Worm (Caenorhabditis elegans): ENCODE data around the gene R160.14.
"Not testable (repeated sequence)": the region's sequence is repeated elsewhere in the genome, so short reads cannot be mapped to it uniquely, and the experiment has no call there.

The R160.14 gene

DNA sequence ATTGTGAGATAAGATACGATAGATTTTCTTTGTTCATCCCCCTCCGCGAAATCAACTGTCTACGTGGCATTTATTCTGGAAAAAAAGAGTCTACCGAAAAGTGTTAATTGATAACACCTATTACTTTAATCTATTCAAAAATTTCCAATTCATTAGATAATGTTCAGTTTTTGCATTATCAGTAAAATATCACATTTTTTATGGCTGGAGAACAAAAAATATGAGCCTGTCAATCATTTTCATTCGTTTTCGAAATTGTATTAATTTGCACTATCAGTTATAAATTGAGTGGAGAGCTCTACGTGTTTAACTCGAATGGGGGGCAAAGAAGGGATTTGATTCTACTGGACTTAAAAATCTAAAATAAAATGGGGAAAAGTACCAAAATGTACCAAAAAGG lies 12.9 kb downstream of the R160.14 start:
- TF ChIP-seq W03F9.2 (tag; optimal IDR thresholded peaks at IDR 0.05) (no peak), him-1 (tag; optimal IDR thresholded peaks at IDR 0.05) (no peak), dao-5 (tag; optimal IDR thresholded peaks at IDR 0.05) (no peak)

DNA sequence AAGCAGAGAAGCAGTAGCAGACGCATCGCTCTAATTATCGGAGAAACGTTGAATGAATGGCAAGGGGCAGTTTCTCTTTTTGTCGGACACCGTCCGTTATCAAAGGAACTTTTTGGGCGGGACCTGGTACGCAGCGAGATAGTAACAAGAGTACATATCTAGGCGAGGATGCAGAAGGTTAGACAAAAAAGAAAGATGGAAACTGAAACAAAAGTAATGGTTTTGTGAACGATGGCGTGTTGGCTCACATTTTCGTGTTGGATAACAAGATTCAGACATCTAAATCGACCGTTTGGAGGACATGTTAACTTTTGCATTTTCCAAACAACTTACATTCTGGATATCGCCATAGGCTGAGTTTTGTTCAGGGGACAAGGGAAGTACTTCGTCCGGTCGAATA lies 14.4 kb downstream of the R160.14 start, which contains the start of gene F14H12.6:
F14H12.6 (minus strand) TSS at position 101 of the 400 bp plus-strand sequence.
- TF ChIP-seq him-1 (tag; optimal IDR thresholded peaks at IDR 0.05): no peak
- no peak for TF ChIP-seq W03F9.2 (tag; optimal IDR thresholded peaks at IDR 0.05)
- TF ChIP-seq dao-5 (tag; optimal IDR thresholded peaks at IDR 0.05): no peak

DNA sequence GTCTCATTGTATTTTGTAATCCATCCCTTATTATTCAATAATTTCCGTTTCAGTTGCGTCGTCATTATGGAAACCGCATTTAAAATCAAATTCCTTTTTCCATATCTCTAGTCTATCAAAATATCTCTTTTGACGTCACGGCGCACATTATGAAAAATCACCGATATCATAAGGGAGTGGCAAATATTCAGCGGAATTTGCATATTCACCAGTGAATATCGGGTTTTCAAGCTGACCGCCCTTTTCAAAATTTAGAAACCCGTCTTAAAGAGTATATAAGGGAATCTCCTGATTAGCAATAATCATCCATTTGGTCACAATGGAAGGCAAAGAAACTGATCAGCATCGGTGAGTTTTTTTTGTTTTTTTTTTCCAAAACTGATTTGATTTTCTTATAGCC lies 18.6 kb downstream of the R160.14 start, which contains the start of gene col-165:
col-165 (plus strand) TSS at position 301 of the 400 bp plus-strand sequence.
- TF ChIP-seq him-1 (tag; optimal IDR thresholded peaks at IDR 0.05): no peak
- TF ChIP-seq W03F9.2 (tag; optimal IDR thresholded peaks at IDR 0.05): no peak
- no peak for TF ChIP-seq dao-5 (tag; optimal IDR thresholded peaks at IDR 0.05)

DNA sequence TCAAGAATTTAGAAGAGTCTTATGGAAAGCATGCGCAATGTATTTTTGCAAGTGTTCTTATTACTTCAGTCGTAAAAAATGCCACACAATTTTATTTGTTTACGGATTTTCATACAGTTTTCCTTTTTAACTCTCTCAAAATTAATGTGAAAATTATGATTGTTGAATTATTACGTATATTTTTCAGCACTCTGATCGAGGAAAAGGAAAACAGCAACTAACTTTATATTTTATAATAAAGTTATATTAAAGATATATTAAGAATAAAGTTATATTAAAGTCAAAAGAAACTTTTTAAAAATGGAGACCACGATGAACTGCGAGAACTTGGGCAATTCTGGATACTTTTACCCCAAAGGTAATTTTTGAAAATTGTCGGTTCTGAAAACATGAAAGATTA lies 21.7 kb downstream of the R160.14 start, which contains the start of gene F14H12.2:
F14H12.2 (plus strand) TSS at position 301 of the 400 bp plus-strand sequence.
- TF ChIP-seq dao-5 (tag; optimal IDR thresholded peaks at IDR 0.05) (no peak), him-1 (tag; optimal IDR thresholded peaks at IDR 0.05) (no peak), W03F9.2 (tag; optimal IDR thresholded peaks at IDR 0.05) (no peak)

DNA sequence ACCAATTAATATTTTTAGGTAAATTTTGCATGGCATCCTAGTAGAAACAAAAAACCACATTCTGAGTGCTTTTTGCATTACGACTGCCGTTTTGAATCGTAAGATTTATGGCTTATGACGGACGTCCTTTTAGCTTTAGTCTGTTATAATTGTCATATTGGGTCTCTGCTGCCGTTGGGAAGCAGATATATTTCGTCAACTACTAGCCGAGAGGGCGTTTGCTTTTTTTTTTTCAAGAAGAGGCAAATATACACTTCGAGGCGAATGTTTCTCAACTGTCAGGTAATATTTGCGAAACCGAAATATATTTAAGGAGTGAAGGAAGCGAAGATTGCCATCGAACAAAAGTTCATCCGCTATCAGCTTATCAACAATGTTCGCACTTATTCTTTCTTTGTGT lies 28.0 kb downstream of the R160.14 start, which contains the start of gene F14H12.3:
F14H12.3 (plus strand) TSS at position 301 of the 400 bp plus-strand sequence.
- TF ChIP-seq W03F9.2 (tag; optimal IDR thresholded peaks at IDR 0.05): no peak
- TF ChIP-seq him-1 (tag; optimal IDR thresholded peaks at IDR 0.05): no peak
- TF ChIP-seq dao-5 (tag; optimal IDR thresholded peaks at IDR 0.05): no peak

DNA sequence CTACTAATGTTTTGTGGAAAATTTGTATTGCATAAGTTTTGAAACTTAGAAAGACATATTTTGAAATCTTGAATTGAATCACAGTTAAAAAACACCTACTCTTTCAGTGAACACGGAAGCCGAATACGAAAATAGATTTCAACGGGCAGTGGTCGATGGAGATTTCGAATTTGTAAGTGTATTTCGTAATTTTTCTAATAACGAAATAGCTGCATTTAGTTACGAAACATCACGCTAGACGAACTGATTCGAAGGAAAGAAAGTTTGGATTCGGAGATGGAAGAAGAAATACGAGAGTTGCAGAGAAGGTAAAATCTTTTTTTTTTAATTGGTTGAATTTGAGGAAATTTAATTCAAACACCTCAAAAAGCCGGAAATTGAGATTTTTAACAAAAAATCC lies 29.2 kb downstream of the R160.14 start:
- TF ChIP-seq W03F9.2 (tag; optimal IDR thresholded peaks at IDR 0.05): no peak
- no peak for TF ChIP-seq dao-5 (tag; optimal IDR thresholded peaks at IDR 0.05)
- TF ChIP-seq him-1 (tag; optimal IDR thresholded peaks at IDR 0.05): no peak

DNA sequence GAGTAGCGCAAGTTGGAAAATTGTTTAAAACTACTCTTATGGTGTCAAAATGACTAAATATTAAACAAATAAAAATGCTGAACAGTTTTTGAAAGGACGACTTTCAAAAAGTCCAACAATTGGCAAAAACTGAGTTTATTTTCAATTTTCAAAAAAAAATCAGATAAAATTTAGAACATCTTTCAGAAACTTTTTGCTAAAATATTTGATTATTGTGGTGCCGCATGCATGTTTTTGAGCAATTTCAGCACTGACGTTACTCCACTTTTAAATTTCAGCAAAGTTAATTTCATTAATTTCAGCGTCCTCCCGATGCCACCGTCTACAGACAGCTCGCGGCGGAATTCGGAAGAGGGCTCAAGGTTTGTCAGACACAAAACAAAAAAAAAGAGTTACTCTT lies 32.6 kb downstream of the R160.14 start, which contains the start of gene cst-1:
cst-1 (plus strand) TSS at position 301 of the 400 bp plus-strand sequence.
- TF ChIP-seq him-1, W03F9.2, dao-5 (tag; optimal IDR thresholded peaks at IDR 0.05): not testable (repeated sequence)

DNA sequence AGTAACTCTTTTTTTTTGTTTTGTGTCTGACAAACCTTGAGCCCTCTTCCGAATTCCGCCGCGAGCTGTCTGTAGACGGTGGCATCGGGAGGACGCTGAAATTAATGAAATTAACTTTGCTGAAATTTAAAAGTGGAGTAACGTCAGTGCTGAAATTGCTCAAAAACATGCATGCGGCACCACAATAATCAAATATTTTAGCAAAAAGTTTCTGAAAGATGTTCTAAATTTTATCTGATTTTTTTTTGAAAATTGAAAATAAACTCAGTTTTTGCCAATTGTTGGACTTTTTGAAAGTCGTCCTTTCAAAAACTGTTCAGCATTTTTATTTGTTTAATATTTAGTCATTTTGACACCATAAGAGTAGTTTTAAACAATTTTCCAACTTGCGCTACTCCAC lies 35.9 kb downstream of the R160.14 start, which contains the start of gene cst-2:
cst-2 (minus strand) TSS at position 101 of the 400 bp plus-strand sequence.
- TF ChIP-seq him-1, W03F9.2, dao-5 (tag; optimal IDR thresholded peaks at IDR 0.05): not testable (repeated sequence)

DNA sequence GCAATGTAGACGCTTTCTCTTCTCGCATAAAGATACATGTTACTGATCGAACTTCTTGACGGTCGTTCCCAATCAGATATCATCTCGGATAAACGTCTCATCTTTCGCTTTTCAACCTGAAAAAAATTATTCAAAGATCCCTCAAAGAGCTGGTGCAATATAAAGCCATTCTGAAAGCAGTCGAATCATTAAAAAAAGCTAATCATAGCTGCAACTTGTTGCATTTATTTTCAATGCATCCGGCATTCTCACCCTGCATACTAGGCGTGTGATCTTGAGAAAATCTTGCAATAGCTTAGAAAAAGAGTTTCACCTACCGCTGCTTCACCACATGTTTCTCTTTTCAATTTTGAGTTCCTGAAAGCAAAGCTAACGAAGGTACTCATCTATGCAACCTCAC lies 39.6 kb downstream of the R160.14 start, which contains the start of gene C24A8.6:
C24A8.6 (minus strand) TSS at position 101 of the 400 bp plus-strand sequence.
- not testable (repeated sequence) for TF ChIP-seq him-1, W03F9.2, dao-5 (tag; optimal IDR thresholded peaks at IDR 0.05)

DNA sequence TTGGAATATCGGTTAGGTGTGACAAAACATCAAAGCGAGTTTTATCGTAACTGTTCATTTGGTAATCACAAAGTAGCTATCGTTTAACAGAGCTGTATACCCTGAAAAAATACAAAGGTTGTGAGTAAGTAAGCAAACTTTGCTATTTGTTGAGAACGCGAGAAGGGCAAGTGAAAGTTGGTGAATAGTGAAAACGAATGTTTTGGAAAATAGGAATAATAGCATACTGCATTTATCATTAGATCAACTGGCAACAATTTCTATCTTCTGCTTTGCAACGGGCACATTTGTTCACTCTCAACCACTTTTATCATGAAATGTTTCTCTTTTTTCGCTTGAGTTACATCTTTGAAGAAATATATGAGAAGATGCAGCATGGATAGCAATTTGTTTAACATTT lies 43.1 kb downstream of the R160.14 start, which contains the start of gene C24A8.5:
C24A8.5 (minus strand) TSS at position 101 of the 400 bp plus-strand sequence.
- no peak for TF ChIP-seq dao-5 (tag; optimal IDR thresholded peaks at IDR 0.05)
- no peak for TF ChIP-seq him-1 (tag; optimal IDR thresholded peaks at IDR 0.05)
- no peak for TF ChIP-seq W03F9.2 (tag; optimal IDR thresholded peaks at IDR 0.05)

DNA sequence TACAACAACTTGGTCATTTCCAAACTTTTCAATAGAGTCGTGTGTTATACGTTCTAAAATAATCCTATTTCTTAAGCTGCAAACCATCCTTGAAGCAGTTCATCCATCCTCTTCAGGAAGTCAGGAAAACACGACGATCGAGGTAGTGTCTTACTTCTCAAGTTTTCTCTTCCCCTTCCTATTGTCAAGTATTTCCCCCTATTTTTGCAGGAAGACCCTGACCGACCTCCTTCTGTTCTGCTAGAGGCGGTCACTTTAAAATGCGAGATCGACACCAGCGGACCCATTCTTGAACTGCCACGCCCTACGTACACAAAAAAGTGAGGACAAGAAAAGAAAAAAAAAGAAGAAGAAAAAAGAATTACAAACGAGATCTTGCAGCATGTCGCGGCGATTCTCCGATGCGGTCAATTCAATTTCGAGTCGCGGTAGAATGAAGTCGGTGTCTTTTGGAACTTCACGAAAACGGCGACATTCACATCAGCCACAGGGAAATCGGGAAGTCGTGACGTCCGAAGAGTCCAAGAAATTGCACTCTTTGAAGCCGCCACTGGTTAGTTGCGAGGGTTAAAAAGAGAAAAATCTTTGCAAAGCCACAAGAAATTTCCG lies 48.9 kb downstream of the R160.14 start:
- TF ChIP-seq dao-5 (tag; optimal IDR thresholded peaks at IDR 0.05): no peak
- TF ChIP-seq him-1 (tag; optimal IDR thresholded peaks at IDR 0.05): no peak
- no peak for TF ChIP-seq W03F9.2 (tag; optimal IDR thresholded peaks at IDR 0.05)
